Worm (Caenorhabditis elegans) whole organism, L2 larva: ENCODE results near the gene F01E11.18.

Source experiments
- C34F6.9 ChIP-seq: fragments of 150-350 bp; optimal IDR thresholded peaks from 2 replicates; lab custom pipeline; 2014; ENCODE audit warnings: missing biosample characterization, missing genetic modification characterization
- F13H6.1 ChIP-seq: sonication (generic microtip); optimal IDR thresholded peaks from 2 replicates; lab custom pipeline; 2016; ENCODE audit warnings: missing genetic modification characterization, missing compliant biosample characterization
- ZK546.5 ChIP-seq: sonication (generic microtip); optimal IDR thresholded peaks from 2 replicates; lab custom pipeline; 2017; ENCODE audit warnings: missing biosample characterization, missing genetic modification characterization
- aly-2 ChIP-seq: fragments of 150-350 bp; optimal IDR thresholded peaks from 2 replicates; lab custom pipeline; 2014; ENCODE audit warnings: missing biosample characterization, missing genetic modification characterization
- ama-1 ChIP-seq: fragments of 150-350 bp; optimal IDR thresholded peaks from 2 replicates; lab custom pipeline; 2018; ENCODE audit warnings: inconsistent platforms
- blmp-1 ChIP-seq: sonication (generic microtip); optimal IDR thresholded peaks from 2 replicates; lab custom pipeline; 2017; ENCODE audit warnings: missing genetic modification characterization, mild to moderate bottlenecking, missing compliant biosample characterization, antibody characterized with exemption, moderate library complexity; ENCODE audit not compliant: insufficient read depth
- ceh-16 ChIP-seq: fragments of 150-350 bp; optimal IDR thresholded peaks from 2 replicates; lab custom pipeline; 2014; ENCODE audit warnings: missing biosample characterization, missing genetic modification characterization
- ceh-82 ChIP-seq: fragments of 150-350 bp; optimal IDR thresholded peaks from 2 replicates; lab custom pipeline; 2014; ENCODE audit warnings: missing biosample characterization, missing genetic modification characterization
- crh-2 ChIP-seq: sonication (generic microtip); optimal IDR thresholded peaks from 2 replicates; lab custom pipeline; 2017; ENCODE audit warnings: missing biosample characterization, missing genetic modification characterization
- egl-27 ChIP-seq: sonication (generic microtip); optimal IDR thresholded peaks from 3 replicates; lab custom pipeline; 2017; ENCODE audit warnings: missing biosample characterization, missing genetic modification reagents, missing genetic modification characterization
- elt-1 ChIP-seq: fragments of 150-350 bp; optimal IDR thresholded peaks from 2 replicates; lab custom pipeline; 2014; ENCODE audit warnings: missing biosample characterization, missing genetic modification characterization
- elt-3 ChIP-seq: sonication (generic microtip); optimal IDR thresholded peaks from 2 replicates; lab custom pipeline; 2017; ENCODE audit warnings: missing biosample characterization, missing genetic modification characterization
- fos-1 ChIP-seq: fragments of 150-350 bp; optimal IDR thresholded peaks from 2 replicates; lab custom pipeline; 2014; ENCODE audit warnings: missing biosample characterization, missing genetic modification characterization
- lin-11 ChIP-seq: fragments of 150-350 bp; sonication (generic microtip); optimal IDR thresholded peaks from 2 replicates; lab custom pipeline; 2014; ENCODE audit warnings: missing biosample characterization, missing genetic modification characterization, inconsistent platforms, mixed read lengths
- lin-13 ChIP-seq: fragments of 150-350 bp; optimal IDR thresholded peaks from 2 replicates; lab custom pipeline; 2014; ENCODE audit warnings: missing biosample characterization, missing genetic modification reagents, missing genetic modification characterization
- lin-39 ChIP-seq: fragments of 150-350 bp; optimal IDR thresholded peaks from 2 replicates; lab custom pipeline; 2014; ENCODE audit warnings: missing biosample characterization, missing genetic modification reagents, missing genetic modification characterization
- lsy-2 ChIP-seq, 2 experiments: fragments of 150-350 bp in 1 of 2; sonication (generic microtip) in 1 of 2; optimal IDR thresholded peaks; 2 replicates each; lab custom pipeline; 2014 to 2017; ENCODE audit warnings: missing biosample characterization in 2 of 2, missing genetic modification characterization in 2 of 2
- mab-5 ChIP-seq: fragments of 150-350 bp; optimal IDR thresholded peaks from 2 replicates; lab custom pipeline; 2014; ENCODE audit warnings: missing biosample characterization, missing genetic modification characterization
- mdl-1 ChIP-seq, 2 experiments: fragments of 150-350 bp in 1 of 2; sonication (generic microtip) in 1 of 2; optimal IDR thresholded peaks; 2 replicates each; lab custom pipeline; 2017; ENCODE audit warnings: missing biosample characterization in 2 of 2, missing genetic modification characterization in 2 of 2
- nhr-11 ChIP-seq: fragments of 150-350 bp; optimal IDR thresholded peaks from 2 replicates; lab custom pipeline; 2014; ENCODE audit warnings: missing biosample characterization, missing genetic modification characterization
- nhr-12 ChIP-seq: fragments of 150-350 bp; optimal IDR thresholded peaks from 2 replicates; lab custom pipeline; 2014; ENCODE audit warnings: missing biosample characterization, missing genetic modification characterization
- nhr-129 ChIP-seq: fragments of 150-350 bp; optimal IDR thresholded peaks from 2 replicates; lab custom pipeline; 2014; ENCODE audit warnings: missing biosample characterization, missing genetic modification characterization
- nhr-21 ChIP-seq: fragments of 150-350 bp; optimal IDR thresholded peaks from 2 replicates; lab custom pipeline; 2014; ENCODE audit warnings: missing biosample characterization, missing genetic modification characterization
- nhr-23 ChIP-seq: fragments of 150-350 bp; optimal IDR thresholded peaks from 2 replicates; lab custom pipeline; 2014; ENCODE audit warnings: missing biosample characterization, missing genetic modification reagents, missing genetic modification characterization
- nhr-25 ChIP-seq: fragments of 150-350 bp; sonication (generic microtip); optimal IDR thresholded peaks from 3 replicates; lab custom pipeline; 2014; ENCODE audit warnings: missing biosample characterization, missing genetic modification characterization
- nhr-6 ChIP-seq: fragments of 150-350 bp; optimal IDR thresholded peaks from 2 replicates; lab custom pipeline; 2014; ENCODE audit warnings: missing biosample characterization, missing genetic modification characterization
- peb-1 ChIP-seq: fragments of 150-350 bp; optimal IDR thresholded peaks from 2 replicates; lab custom pipeline; 2014; ENCODE audit warnings: missing biosample characterization, missing genetic modification characterization
- skn-1 ChIP-seq: sonication (generic microtip); optimal IDR thresholded peaks from 2 replicates; lab custom pipeline; 2017; ENCODE audit warnings: missing biosample characterization, missing genetic modification characterization
- sma-3 ChIP-seq: sonication (generic microtip); optimal IDR thresholded peaks from 2 replicates; lab custom pipeline; 2016; ENCODE audit warnings: missing genetic modification reagents, missing genetic modification characterization, missing compliant biosample characterization
- sma-9 ChIP-seq, 2 experiments: fragments of 150-350 bp in 1 of 2; sonication (generic microtip) in 1 of 2; optimal IDR thresholded peaks; 2 replicates each; lab custom pipeline; 2014 to 2016; ENCODE audit warnings: missing genetic modification characterization in 2 of 2, mild to moderate bottlenecking in 1 of 2, missing biosample characterization in 1 of 2, missing compliant biosample characterization in 1 of 2, missing genetic modification reagents in 1 of 2, moderate library complexity in 1 of 2
- unc-55 ChIP-seq: fragments of 150-350 bp; sonication (generic microtip); optimal IDR thresholded peaks from 3 replicates; lab custom pipeline; 2014; ENCODE audit warnings: missing biosample characterization, missing genetic modification reagents, missing genetic modification characterization
- unc-62 ChIP-seq: fragments of 150-350 bp; optimal IDR thresholded peaks from 2 replicates; lab custom pipeline; 2014; ENCODE audit warnings: missing biosample characterization, missing genetic modification reagents, missing genetic modification characterization
- ztf-1 ChIP-seq: fragments of 200-800 bp; sonication (Bioruptor generic); conservative IDR thresholded peaks from 2 replicates; pipeline ENCODE4 v1.3.6; 2022; ENCODE audit warnings: missing genetic modification characterization, missing compliant biosample characterization
- ztf-11 ChIP-seq: sonication (generic microtip); optimal IDR thresholded peaks from 2 replicates; lab custom pipeline; 2017; ENCODE audit warnings: missing biosample characterization, missing genetic modification characterization

Gene F01E11.18

ce11 chrX:6989342-6989741 is at the start of gene F01E11.18:
TSS of gene F01E11.18 (plus strand) at chrX:6989642.
- TF ChIP-seq nhr-25 (tag; lab: Kevin White, UChicago) = no peak
- TF ChIP-seq lin-11 (tag; lab: Kevin White, UChicago) = no peak
- TF ChIP-seq ceh-16 = no peak
- TF ChIP-seq ZK546.5 (tag; lab: Kevin White, UChicago) = no peak
- TF ChIP-seq C34F6.9 (tag; lab: Kevin White, UChicago) = no peak
- TF ChIP-seq nhr-23 (tag; lab: Kevin White, UChicago) = no peak
- no peak for TF ChIP-seq ztf-11 (tag; lab: Kevin White, UChicago)
- no peak for TF ChIP-seq lsy-2 (tag; optimal IDR thresholded peaks at IDR 0.05; lab: Kevin White, UChicago)
- TF ChIP-seq ztf-1 (GFP tag; lab: Robert Waterston, UW) = no peak
- no peak for TF ChIP-seq skn-1 (tag; lab: Kevin White, UChicago)
- no peak for TF ChIP-seq F13H6.1
- TF ChIP-seq unc-55 (GFP tag; lab: Kevin White, UChicago) = no peak
- no peak for TF ChIP-seq nhr-6 (tag; lab: Kevin White, UChicago)
- no peak for TF ChIP-seq lin-39 (tag; lab: Kevin White, UChicago)
- TF ChIP-seq lin-13 (GFP tag; lab: Kevin White, UChicago) = no peak
- no peak for TF ChIP-seq ceh-82 (tag; lab: Kevin White, UChicago)
- TF ChIP-seq mdl-1 (tag; optimal IDR thresholded peaks at IDR 0.05; lab: Kevin White, UChicago) = no peak
- no peak for TF ChIP-seq elt-3 (tag; lab: Kevin White, UChicago)
- TF ChIP-seq ama-1 (lab: Kevin White, UChicago) = no peak

- TF ChIP-seq lin-13 (GFP tag; lab: Kevin White, UChicago) (no peak), aly-2 (tag; lab: Kevin White, UChicago) (no peak)
- TF ChIP-seq, all 48 proteins: peak for 0
These were observed 49.5 kb upstream of the F01E11.18 start, which contains the start of gene C16E9.1 for ce11 chrX:6939917-6940316. TSS of gene C16E9.1 (plus strand) at chrX:6940217.

- TF ChIP-seq ztf-11 (tag; lab: Kevin White, UChicago) (no peak), skn-1 (tag; lab: Kevin White, UChicago) (no peak), lin-13 (GFP tag; lab: Kevin White, UChicago) (no peak), nhr-6 (tag; lab: Kevin White, UChicago) (no peak), mab-5 (no peak), blmp-1 (tag; lab: Kevin White, UChicago) (no peak), elt-3 (tag; lab: Kevin White, UChicago) (no peak), nhr-129 (no peak), unc-62 (GFP tag; lab: Kevin White, UChicago) (no peak), nhr-12 (no peak), unc-55 (GFP tag; lab: Kevin White, UChicago) (no peak), elt-1 (tag; lab: Kevin White, UChicago) (no peak), crh-2 (tag; lab: Kevin White, UChicago) (no peak), ztf-1 (GFP tag; lab: Robert Waterston, UW) (no peak), peb-1 (no peak)
These were observed 48.7 kb upstream of the F01E11.18 start for ce11 chrX:6940775-6941174.

- TF ChIP-seq sma-9 (GFP tag; optimal IDR thresholded peaks at IDR 0.05; lab: Kevin White, UChicago) (peak; percentile 74), sma-9 (tag; optimal IDR thresholded peaks at IDR 0.05; lab: Kevin White, UChicago) (no peak), nhr-21 (tag; lab: Kevin White, UChicago) (peak; percentile 34), sma-3 (peak; percentile 33), elt-1 (tag; lab: Kevin White, UChicago) (peak; percentile 62), ceh-82 (tag; lab: Kevin White, UChicago) (no peak), nhr-25 (tag; lab: Kevin White, UChicago) (no peak), crh-2 (tag; lab: Kevin White, UChicago) (no peak), peb-1 (no peak)
These were observed 47.7 kb upstream of the F01E11.18 start for ce11 chrX:6941711-6942110.

ce11 chrX:6946789-6947188 is 42.7 kb upstream of the F01E11.18 start:
- TF ChIP-seq sma-3 (no peak), crh-2 (tag; lab: Kevin White, UChicago) (no peak), C34F6.9 (tag; lab: Kevin White, UChicago) (no peak), fos-1 (tag; lab: Kevin White, UChicago) (no peak), nhr-11 (tag; lab: Kevin White, UChicago) (no peak), egl-27 (no peak), aly-2 (tag; lab: Kevin White, UChicago) (no peak)
